Worm (Caenorhabditis elegans) whole organism, L4/young adult: ENCODE measurements around the gene srab-11.

Experiments
- W03F9.2 ChIP-seq: fragments of 150-350 bp; optimal IDR thresholded peaks from 2 replicates; lab custom pipeline; 2014; ENCODE audit warnings: missing biosample characterization, missing genetic modification characterization
- dao-5 ChIP-seq: sonication (generic microtip); optimal IDR thresholded peaks from 2 replicates; lab custom pipeline; 2016; ENCODE audit warnings: missing genotype, missing genetic modification characterization, moderate library complexity, missing compliant biosample characterization
- him-1 ChIP-seq: sonication (generic microtip); optimal IDR thresholded peaks from 2 replicates; lab custom pipeline; 2016; ENCODE audit warnings: missing genotype, missing genetic modification reagents, missing genetic modification characterization, missing compliant biosample characterization

- no peak for TF ChIP-seq W03F9.2
- TF ChIP-seq him-1 (tag; lab: Kevin White, UChicago) = no peak
- no peak for TF ChIP-seq dao-5 (tag; lab: Kevin White, UChicago)
These were observed 33.1 kb downstream of the srab-11 start, which contains the start of gene Y73C8C.8 for ce11 chrV:3113751-3114150.
